Fruit fly (Drosophila melanogaster) whole organism, prepupa: ENCODE data around the gene Prosbeta2.

Source experiments
- CG15336 ChIP-seq: fragments of 200-800 bp; sonication (Bioruptor generic); IDR thresholded peaks from 2 replicates; pipeline ENCODE4 v1.3.6; 2022; ENCODE audit warnings: missing biosample characterization, missing genetic modification characterization
- CG3032 ChIP-seq: fragments of 200-800 bp; optimal IDR thresholded peaks from 2 replicates; lab custom pipeline; 2019; ENCODE audit warnings: missing biosample characterization, mild to moderate bottlenecking, missing genetic modification characterization, moderate library complexity
- CG6163 ChIP-seq: fragments of 200-800 bp; sonication (Bioruptor generic); IDR thresholded peaks from 3 replicates; pipeline ENCODE4 v1.3.6; 2022; ENCODE audit warnings: missing biosample characterization, missing genetic modification characterization
- CG6808 ChIP-seq: fragments of 200-800 bp; sonication (Bioruptor generic); optimal IDR thresholded peaks from 3 replicates; lab custom pipeline; 2017; ENCODE audit warnings: missing biosample characterization, missing genetic modification characterization, mild to moderate bottlenecking, moderate library complexity, missing genetic modification reagents
- svp ChIP-seq: fragments of 200-800 bp; sonication (Bioruptor generic); peaks from one replicate; lab custom pipeline; 2016; ENCODE audit warnings: missing biosample characterization, missing genetic modification characterization

- TF ChIP-seq svp (no peak), CG3032 (no peak), CG6808 (no peak), CG6163 (GFP tag; lab: Robert Waterston, UW) (no peak), CG15336 (GFP tag; lab: Robert Waterston, UW) (no peak)
Observed at dm6 chr3L:15045114-15045513, 45.4 kb downstream of the Prosbeta2 start.
